Fruit fly (Drosophila melanogaster) whole organism, embryonic: ENCODE results near the gene unc-13.

Experiments
- Awh ChIP-seq: fragments of 200-800 bp; sonication (Bioruptor generic); IDR thresholded peaks from 2 replicates; pipeline ENCODE4, ENCODE4 v1.3.6; 2022; ENCODE audit warnings: missing biosample characterization, missing genetic modification characterization
- CG10267 ChIP-seq: fragments of 200-800 bp; sonication (Bioruptor generic); optimal IDR thresholded peaks from 2 replicates; lab custom pipeline; 2018; ENCODE audit warnings: missing biosample characterization, mild to moderate bottlenecking, missing genetic modification characterization, moderate library complexity
- CG12104 ChIP-seq: fragments of 200-800 bp; sonication (Bioruptor generic); optimal IDR thresholded peaks from 3 replicates; lab custom pipeline; 2016; ENCODE audit warnings: missing biosample characterization, missing genetic modification characterization
- CG12155 ChIP-seq: fragments of 200-800 bp; sonication (Bioruptor generic); optimal IDR thresholded peaks from 3 replicates; lab custom pipeline; 2016; ENCODE audit warnings: missing biosample characterization, missing genetic modification characterization
- CG13287 ChIP-seq: fragments of 200-800 bp; sonication (Bioruptor generic); IDR thresholded peaks from 2 replicates; pipeline ENCODE4 v1.3.6; 2022; ENCODE audit warnings: missing biosample characterization, missing genetic modification characterization; ENCODE audit not compliant: partially characterized antibody
- CG14860 ChIP-seq: fragments of 200-800 bp; sonication (Bioruptor generic); IDR thresholded peaks from 3 replicates; pipeline ENCODE4 v1.3.6; 2022; ENCODE audit warnings: missing biosample characterization, missing genetic modification characterization; ENCODE audit not compliant: partially characterized antibody
- CG14965 ChIP-seq: fragments of 200-800 bp; sonication (Bioruptor generic); optimal IDR thresholded peaks from 2 replicates; lab custom pipeline; 2016; ENCODE audit warnings: missing biosample characterization, missing genetic modification characterization, borderline replicate concordance
- CG1602 ChIP-seq: fragments of 200-800 bp; sonication (Bioruptor generic); optimal IDR thresholded peaks from 3 replicates; lab custom pipeline; 2016; ENCODE audit warnings: missing biosample characterization, missing genetic modification characterization
- CG16813 ChIP-seq: fragments of 200-800 bp; sonication (Bioruptor generic); IDR thresholded peaks from 3 replicates; pipeline ENCODE4 v1.3.6; 2022; ENCODE audit warnings: missing biosample characterization, missing genetic modification characterization; ENCODE audit not compliant: partially characterized antibody
- CG18476 ChIP-seq: fragments of 200-800 bp; sonication (Bioruptor generic); optimal IDR thresholded peaks from 2 replicates; lab custom pipeline; 2016; ENCODE audit warnings: missing biosample characterization, mild to moderate bottlenecking, missing genetic modification characterization
- CG18599 ChIP-seq: fragments of 200-800 bp; sonication (Bioruptor generic); optimal IDR thresholded peaks from 3 replicates; lab custom pipeline; 2017; ENCODE audit warnings: missing biosample characterization, missing genetic modification characterization, mild to moderate bottlenecking, moderate library complexity, missing genetic modification reagents
- CG2116 ChIP-seq: fragments of 200-800 bp; sonication (Bioruptor generic); optimal IDR thresholded peaks from 3 replicates; lab custom pipeline; 2018; ENCODE audit warnings: missing biosample characterization, mild to moderate bottlenecking, missing genetic modification characterization
- CG32767 ChIP-seq: fragments of 200-800 bp; sonication (Bioruptor generic); IDR thresholded peaks from 2 replicates; pipeline ENCODE4 v1.3.6; 2022; ENCODE audit warnings: missing biosample characterization, missing genetic modification characterization
- CG6791 ChIP-seq: fragments of 200-800 bp; sonication (Bioruptor generic); IDR thresholded peaks from 3 replicates; pipeline ENCODE4 v1.3.6; 2022; ENCODE audit warnings: missing biosample characterization, missing genetic modification characterization; ENCODE audit not compliant: partially characterized antibody
- CG7786 ChIP-seq: fragments of 200-800 bp; sonication (Bioruptor generic); optimal IDR thresholded peaks from 2 replicates; lab custom pipeline; 2016; ENCODE audit warnings: missing biosample characterization, missing genetic modification characterization
- CG7928 ChIP-seq: fragments of 200-800 bp; sonication (Bioruptor generic); optimal IDR thresholded peaks from 2 replicates; lab custom pipeline; 2017; ENCODE audit warnings: missing biosample characterization, mild to moderate bottlenecking, missing genetic modification characterization
- Dp ChIP-seq: fragments of 200-800 bp; sonication (Bioruptor generic); optimal IDR thresholded peaks from 2 replicates; lab custom pipeline; 2018; ENCODE audit warnings: missing biosample characterization, mild to moderate bottlenecking, missing genetic modification characterization, moderate library complexity
- HHEX ChIP-seq: fragments of 200-800 bp; sonication (Bioruptor generic); optimal IDR thresholded peaks from 3 replicates; lab custom pipeline; 2017; ENCODE audit warnings: missing biosample characterization, mild to moderate bottlenecking, missing genetic modification characterization, missing genetic modification reagents
- HLHmδ ChIP-seq: fragments of 200-800 bp; sonication (Bioruptor generic); optimal IDR thresholded peaks from 2 replicates; lab custom pipeline; 2018; ENCODE audit warnings: missing biosample characterization, mild to moderate bottlenecking, missing genetic modification characterization, moderate library complexity
- Lhr ChIP-seq: fragments of 200-800 bp; sonication (Bioruptor generic); optimal IDR thresholded peaks from 3 replicates; lab custom pipeline; 2017; ENCODE audit warnings: mild to moderate bottlenecking, missing biosample characterization, missing genetic modification reagents, missing genetic modification characterization
- Med ChIP-seq: fragments of 200-800 bp; sonication (Bioruptor generic); peaks from one replicate; lab custom pipeline; 2016; ENCODE audit warnings: missing biosample characterization, missing genetic modification characterization, mild to moderate bottlenecking, inconsistent platforms, moderate library complexity
- Scr ChIP-seq: fragments of 200-800 bp; sonication (Bioruptor generic); IDR thresholded peaks from 2 replicates; pipeline ENCODE4 v1.3.6; 2022; ENCODE audit warnings: missing biosample characterization, missing genetic modification characterization; ENCODE audit not compliant: partially characterized antibody
- Six4 ChIP-seq: fragments of 200-800 bp; sonication (Bioruptor generic); optimal IDR thresholded peaks from 2 replicates; lab custom pipeline; 2016; ENCODE audit warnings: missing biosample characterization, missing genetic modification characterization
- Trl ChIP-seq, 3 experiments: fragments of >200 bp in 2 of 3; fragments of 200-800 bp in 1 of 3; sonication (Bioruptor generic) in 1 of 3; optimal IDR thresholded peaks; 2 replicates in 1 of 3; 3 replicates in 2 of 3; lab custom pipeline; 2016 to 2017; ENCODE audit warnings: missing biosample characterization in 1 of 3, missing genetic modification characterization in 1 of 3
- ac ChIP-seq: fragments of 200-800 bp; sonication (Bioruptor generic); optimal IDR thresholded peaks from 3 replicates; lab custom pipeline; 2017; ENCODE audit warnings: missing biosample characterization, mild to moderate bottlenecking, missing genetic modification characterization
- al ChIP-seq: fragments of 200-800 bp; sonication (Bioruptor generic); IDR thresholded peaks from 2 replicates; pipeline ENCODE4 v1.3.6; 2022; ENCODE audit warnings: missing biosample characterization, missing genetic modification characterization
- aop ChIP-seq: fragments of 200-800 bp; sonication (Bioruptor generic); IDR thresholded peaks from 2 replicates; pipeline ENCODE4 v1.3.6; 2022; ENCODE audit warnings: missing biosample characterization, missing genetic modification characterization
- bsh ChIP-seq, 2 experiments: fragments of 200-800 bp; sonication (Bioruptor generic); optimal IDR thresholded peaks; 2 replicates each; lab custom pipeline; 2017 to 2018; ENCODE audit warnings: mild to moderate bottlenecking in 2 of 2, missing biosample characterization in 2 of 2, missing genetic modification characterization in 2 of 2, moderate library complexity in 1 of 2
- cad ChIP-seq: fragments of >200 bp; optimal IDR thresholded peaks from 2 replicates; lab custom pipeline; 2017; ENCODE audit warnings: missing biosample characterization, missing genetic modification characterization
- corto ChIP-seq: fragments of 200-800 bp; sonication (Bioruptor generic); optimal IDR thresholded peaks from 2 replicates; lab custom pipeline; 2016; ENCODE audit warnings: missing biosample characterization, mild to moderate bottlenecking, missing genetic modification characterization, moderate library complexity
- crp ChIP-seq, 2 experiments: fragments of 200-800 bp; sonication (Bioruptor generic); optimal IDR thresholded peaks; 2 replicates in 1 of 2; 3 replicates in 1 of 2; lab custom pipeline; 2017; ENCODE audit warnings: missing biosample characterization in 2 of 2, missing genetic modification characterization in 2 of 2, mild to moderate bottlenecking in 1 of 2, moderate library complexity in 1 of 2
- dmrt99B ChIP-seq: fragments of 200-800 bp; sonication (Bioruptor generic); optimal IDR thresholded peaks from 2 replicates; lab custom pipeline; 2018; ENCODE audit warnings: missing biosample characterization, mild to moderate bottlenecking, missing genetic modification characterization, moderate library complexity
- emc ChIP-seq: fragments of 200-800 bp; sonication (Bioruptor generic); optimal IDR thresholded peaks from 2 replicates; lab custom pipeline; 2016; ENCODE audit warnings: missing biosample characterization, missing genetic modification characterization
- gcm2 ChIP-seq: fragments of 200-800 bp; sonication (Bioruptor generic); optimal IDR thresholded peaks from 2 replicates; lab custom pipeline; 2016; ENCODE audit warnings: missing biosample characterization, missing genetic modification characterization
- grau ChIP-seq: fragments of 200-800 bp; optimal IDR thresholded peaks from 3 replicates; lab custom pipeline; 2019; ENCODE audit warnings: missing biosample characterization, mild to moderate bottlenecking, missing genetic modification characterization, moderate library complexity
- inv ChIP-seq: fragments of 200-800 bp; sonication (Bioruptor generic); IDR thresholded peaks from 2 replicates; pipeline ENCODE4 v1.3.6; 2022; ENCODE audit warnings: missing biosample characterization, missing genetic modification characterization; ENCODE audit not compliant: partially characterized antibody
- maf-S ChIP-seq: fragments of 200-800 bp; sonication (Bioruptor generic); optimal IDR thresholded peaks from 2 replicates; lab custom pipeline; 2016; ENCODE audit warnings: missing biosample characterization, missing genetic modification characterization
- mam ChIP-seq: fragments of 200-800 bp; sonication (Bioruptor generic); optimal IDR thresholded peaks from 3 replicates; lab custom pipeline; 2016; ENCODE audit warnings: missing biosample characterization, missing genetic modification characterization
- nerfin-1 ChIP-seq: fragments of 200-800 bp; sonication (Bioruptor generic); optimal IDR thresholded peaks from 3 replicates; lab custom pipeline; 2019; ENCODE audit warnings: missing biosample characterization, mild to moderate bottlenecking, missing genetic modification characterization, moderate library complexity
- peb ChIP-seq: fragments of 200-800 bp; sonication (Bioruptor generic); IDR thresholded peaks from 2 replicates; pipeline ENCODE4 v1.3.6; 2022; ENCODE audit warnings: missing biosample characterization, missing genetic modification characterization
- pzg ChIP-seq: fragments of 200-800 bp; sonication (Bioruptor generic); optimal IDR thresholded peaks from 3 replicates; lab custom pipeline; 2018; ENCODE audit warnings: missing biosample characterization, mild to moderate bottlenecking, missing genetic modification characterization, moderate library complexity
- salm ChIP-seq: fragments of 200-800 bp; sonication (Bioruptor generic); optimal IDR thresholded peaks from 2 replicates; lab custom pipeline; 2018; ENCODE audit warnings: missing biosample characterization, mild to moderate bottlenecking, missing genetic modification characterization
- sens-2 ChIP-seq: fragments of 200-800 bp; sonication (Bioruptor generic); IDR thresholded peaks from 2 replicates; pipeline ENCODE4 v1.3.6; 2022; ENCODE audit warnings: missing biosample characterization, missing genetic modification characterization
- shn ChIP-seq: fragments of 200-800 bp; sonication (Bioruptor generic); optimal IDR thresholded peaks from 3 replicates; lab custom pipeline; 2016; ENCODE audit warnings: missing biosample characterization, missing genetic modification characterization
- sima ChIP-seq: fragments of 200-800 bp; sonication (Bioruptor generic); optimal IDR thresholded peaks from 2 replicates; lab custom pipeline; 2016; ENCODE audit warnings: missing biosample characterization, missing genetic modification characterization
- stwl ChIP-seq: fragments of 200-800 bp; sonication (Bioruptor generic); optimal IDR thresholded peaks from 3 replicates; lab custom pipeline; 2018; ENCODE audit warnings: missing biosample characterization, mild to moderate bottlenecking, missing genetic modification characterization, moderate library complexity
- vvl ChIP-seq: fragments of 200-800 bp; sonication (Bioruptor generic); IDR thresholded peaks from 2 replicates; pipeline ENCODE4 v1.3.6; 2022; ENCODE audit warnings: missing biosample characterization, missing genetic modification characterization
- zen ChIP-seq: fragments of 200-800 bp; sonication (Bioruptor generic); optimal IDR thresholded peaks from 3 replicates; lab custom pipeline; 2018; ENCODE audit warnings: missing biosample characterization, mild to moderate bottlenecking, missing genetic modification characterization, moderate library complexity

The unc-13 gene

DNA sequence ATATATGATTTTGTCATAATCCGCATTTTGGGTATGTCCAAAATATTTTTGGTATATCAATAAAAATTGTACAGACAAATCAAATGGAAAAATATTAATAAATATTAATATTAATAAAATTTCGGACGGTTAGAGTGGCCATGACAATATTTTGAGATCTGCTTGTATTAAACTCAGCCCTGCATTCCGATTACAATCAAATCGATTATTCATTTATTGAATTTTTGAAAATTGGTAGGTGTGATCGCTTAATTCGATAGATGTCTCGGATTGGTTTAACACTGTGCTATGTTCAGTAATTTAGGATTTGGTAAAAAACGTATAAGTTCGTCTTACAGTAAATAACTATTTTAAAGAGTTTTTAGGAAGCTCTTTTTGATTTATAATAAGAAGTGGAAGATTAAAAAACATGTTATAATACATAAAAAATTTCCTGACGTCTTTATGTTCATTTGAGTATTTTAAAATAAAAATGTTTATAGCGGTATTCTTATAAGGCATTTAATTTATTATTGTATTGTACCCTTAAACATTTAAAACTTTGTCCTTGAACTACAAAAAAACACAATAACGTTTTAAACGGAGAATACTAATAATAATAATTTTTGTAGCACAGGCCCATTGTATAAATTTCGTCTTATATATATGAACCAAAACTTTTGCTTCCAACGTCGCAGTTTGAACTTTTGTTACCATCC, 77.1 kb downstream of the unc-13 start (continued):
- TF ChIP-seq zen (tag; lab: Kevin White, UChicago) (peak; percentile 50), CG32767 (GFP tag; lab: Robert Waterston, UW) (no peak), aop (GFP tag; lab: Robert Waterston, UW) (no peak), peb (GFP tag; lab: Robert Waterston, UW) (no peak), CG12104 (GFP tag; lab: Kevin White, UChicago) (no peak), crp (GFP tag; optimal IDR thresholded peaks at IDR 0.05; lab: Kevin White, UChicago) (no peak), CG10267 (tag; lab: Kevin White, UChicago) (peak; percentile 38), al (GFP tag; lab: Robert Waterston, UW) (no peak), stwl (tag; lab: Kevin White, UChicago) (peak; percentile 100), sima (no peak), gcm2 (GFP tag; lab: Kevin White, UChicago) (no peak), CG12155 (GFP tag; lab: Kevin White, UChicago) (no peak), ac (no peak), bsh (GFP tag; optimal IDR thresholded peaks at IDR 0.05; lab: Kevin White, UChicago) (peak in 1 of 2 experiments; percentile 14), nerfin-1 (tag; lab: Kevin White, UChicago) (peak; percentile 34), sens-2 (GFP tag; lab: Robert Waterston, UW) (no peak), CG14860 (peak; percentile 28; the same call in 1 of the 3 replicates), Med (GFP tag; lab: Kevin White, UChicago) (no peak), Trl (optimal IDR thresholded peaks at IDR 0.05; lab: Kevin White, UChicago) (no peak), Trl (GFP tag; optimal IDR thresholded peaks at IDR 0.05; lab: Kevin White, UChicago) (no peak), CG1602 (no peak), dmrt99B (no peak), Awh (no peak), Scr (GFP tag; lab: Robert Waterston, UW) (no peak), pzg (peak; percentile 62), cad (GFP tag; lab: Kevin White, UChicago) (no peak), CG14965 (no peak), CG7786 (GFP tag; lab: Kevin White, UChicago) (no peak), HHEX (GFP tag; lab: Kevin White, UChicago) (no peak), shn (GFP tag; lab: Kevin White, UChicago) (no peak), corto (no peak), mam (GFP tag; lab: Kevin White, UChicago) (no peak), emc (GFP tag; lab: Kevin White, UChicago) (no peak), CG18476 (peak; percentile 24), CG2116 (peak; percentile 99), Lhr (peak; percentile 99), CG16813 (peak; percentile 60), CG18599 (GFP tag; lab: Kevin White, UChicago) (no peak), HLHmδ (GFP tag; lab: Kevin White, UChicago) (no peak), salm (tag; lab: Kevin White, UChicago) (no peak), vvl (GFP tag; lab: Robert Waterston, UW) (no peak), grau (tag; lab: Kevin White, UChicago) (peak; percentile 10), maf-S (GFP tag; lab: Kevin White, UChicago) (no peak), Six4 (GFP tag; lab: Kevin White, UChicago) (no peak), CG6791 (peak; percentile 76; the same call in 1 of the 3 replicates), inv (GFP tag; lab: Robert Waterston, UW) (no peak), CG7928 (GFP tag; lab: Kevin White, UChicago) (no peak), CG13287 (GFP tag; lab: Robert Waterston, UW) (peak; percentile 44; the same call in 1 of the 2 replicates), Dp (GFP tag; lab: Kevin White, UChicago) (peak; percentile 58)
